Fruit fly (Drosophila melanogaster): ENCODE measurements around the gene CG7953.

CG7953 gene

DNA sequence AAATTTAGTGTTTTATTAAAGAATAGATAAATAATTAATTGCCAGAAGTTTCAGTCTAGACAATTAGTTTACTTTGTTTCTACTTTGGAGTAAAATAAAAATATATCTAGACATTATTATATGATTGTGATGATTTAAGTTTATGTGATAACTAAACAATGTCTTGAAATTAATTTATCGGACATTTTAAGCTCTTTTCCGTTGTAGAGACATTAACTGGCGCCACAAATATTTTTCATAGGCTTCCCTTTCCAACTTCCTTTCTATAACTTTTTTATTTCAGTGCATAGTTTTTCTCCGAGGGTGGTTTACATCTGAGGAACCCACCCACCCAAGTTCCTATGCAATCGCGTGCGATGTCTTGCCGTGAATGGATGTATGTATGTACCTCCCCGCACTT, 29.0 kb downstream of the CG7953 start:
- TF ChIP-seq acj6 (GFP tag; optimal IDR thresholded peaks at IDR 0.05), result no peak
- peak; percentile 3 for TF ChIP-seq OdsH (GFP tag; optimal IDR thresholded peaks at IDR 0.05)
- peak; percentile 4 for TF ChIP-seq esn (GFP tag; optimal IDR thresholded peaks at IDR 0.05)
- peak; percentile 46 for TF ChIP-seq Eip78C (GFP tag)

DNA sequence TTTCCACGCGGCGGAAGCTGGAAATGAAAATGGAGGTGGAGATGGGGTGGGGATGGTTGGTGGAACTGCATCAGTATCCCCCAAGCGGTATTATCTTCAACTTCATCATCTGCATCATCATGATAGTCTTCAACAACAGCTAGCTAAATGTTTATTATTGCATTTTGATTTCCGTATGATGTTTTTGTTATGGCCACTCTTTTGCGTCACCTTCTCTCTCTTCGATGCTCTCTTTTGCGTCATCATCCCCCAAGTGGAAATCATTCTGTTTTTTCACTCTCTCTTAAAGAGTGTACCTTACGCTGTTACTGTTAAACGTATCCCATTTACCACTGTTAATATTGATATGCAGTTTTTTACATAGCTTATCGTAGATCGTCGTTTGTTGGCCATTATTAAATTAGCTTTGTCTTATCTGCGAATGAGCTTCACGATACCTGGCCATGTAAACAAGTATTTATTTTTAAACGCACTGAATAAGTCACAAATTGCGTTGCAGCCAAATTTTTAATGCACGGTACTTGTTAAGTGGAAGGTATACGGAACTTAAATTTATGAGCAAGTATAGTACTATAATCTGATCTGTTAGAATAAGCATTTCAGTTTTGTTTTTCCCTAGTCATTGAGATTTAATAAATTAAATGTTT, 30.3 kb downstream of the CG7953 start:
- TF ChIP-seq net (GFP tag; optimal IDR thresholded peaks at IDR 0.05), result no peak
- TF ChIP-seq Eip78C (GFP tag), result peak; percentile 81
- peak; percentile 3 for TF ChIP-seq vri (GFP tag; optimal IDR thresholded peaks at IDR 0.05)

DNA sequence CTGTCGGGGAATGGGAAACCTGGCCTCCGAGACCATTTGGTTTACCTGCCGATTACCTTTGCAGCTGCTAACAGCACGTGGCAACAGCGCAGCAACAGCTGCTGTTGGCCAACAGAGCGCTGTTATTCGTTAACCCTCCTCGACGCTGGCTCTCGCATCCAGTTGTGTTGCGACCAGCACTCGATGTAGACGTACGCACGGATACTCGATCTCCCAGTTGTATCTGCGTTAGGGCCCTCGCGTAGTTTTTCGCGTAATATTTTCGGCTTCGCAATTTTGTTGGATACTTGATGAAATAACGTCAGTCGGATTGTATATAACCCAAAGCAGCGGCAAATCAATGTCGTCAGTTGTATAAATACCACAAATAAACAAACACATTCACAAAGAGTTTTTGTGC, 31.1 kb downstream of the CG7953 start:
- TF ChIP-seq svp (GFP tag) (peak; percentile 44), CG8319 (GFP tag; optimal IDR thresholded peaks at IDR 0.05) (no peak), CG3919 (GFP tag; optimal IDR thresholded peaks at IDR 0.05) (peak; percentile 35), fkh (GFP tag; optimal IDR thresholded peaks at IDR 0.05) (peak; percentile 48), CG6854 (GFP tag; optimal IDR thresholded peaks at IDR 0.05) (peak; percentile 43), CG6276 (GFP tag; optimal IDR thresholded peaks at IDR 0.05) (peak; percentile 6), eg (GFP tag; IDR thresholded peaks at IDR 0.05) (peak; percentile 64; the same call in 2 of the 3 replicates), Hr4 (GFP tag; optimal IDR thresholded peaks at IDR 0.05) (no peak), net (GFP tag; optimal IDR thresholded peaks at IDR 0.05) (peak; percentile 7), Sox102F (GFP tag; optimal IDR thresholded peaks at IDR 0.05) (peak; percentile 3), CG11762 (GFP tag; optimal IDR thresholded peaks at IDR 0.05; ENCODE audit: insufficient read depth) (no peak), CG9139 (GFP tag; optimal IDR thresholded peaks at IDR 0.05) (peak; percentile 17), topi (GFP tag; optimal IDR thresholded peaks at IDR 0.05) (no peak), ss (GFP tag; optimal IDR thresholded peaks at IDR 0.05) (peak; percentile 12 to 25), Gug (GFP tag; IDR thresholded peaks at IDR 0.05) (peak; percentile 26; the same call in 1 of the 2 replicates), esn (GFP tag; optimal IDR thresholded peaks at IDR 0.05) (peak; percentile 12), CG6163 (GFP tag; IDR thresholded peaks at IDR 0.05) (peak; percentile 41; the same call in 2 of the 3 replicates), cyc (GFP tag; optimal IDR thresholded peaks at IDR 0.05) (no peak), CG16779 (tag; optimal IDR thresholded peaks at IDR 0.05) (peak; percentile 30), CG7368 (GFP tag; optimal IDR thresholded peaks at IDR 0.05) (peak; percentile 18), dsx (GFP tag; optimal IDR thresholded peaks at IDR 0.05; ENCODE audit: poor library complexity, severe bottlenecking) (peak; percentile 39), vri (GFP tag; optimal IDR thresholded peaks at IDR 0.05) (peak; percentile 71)

DNA sequence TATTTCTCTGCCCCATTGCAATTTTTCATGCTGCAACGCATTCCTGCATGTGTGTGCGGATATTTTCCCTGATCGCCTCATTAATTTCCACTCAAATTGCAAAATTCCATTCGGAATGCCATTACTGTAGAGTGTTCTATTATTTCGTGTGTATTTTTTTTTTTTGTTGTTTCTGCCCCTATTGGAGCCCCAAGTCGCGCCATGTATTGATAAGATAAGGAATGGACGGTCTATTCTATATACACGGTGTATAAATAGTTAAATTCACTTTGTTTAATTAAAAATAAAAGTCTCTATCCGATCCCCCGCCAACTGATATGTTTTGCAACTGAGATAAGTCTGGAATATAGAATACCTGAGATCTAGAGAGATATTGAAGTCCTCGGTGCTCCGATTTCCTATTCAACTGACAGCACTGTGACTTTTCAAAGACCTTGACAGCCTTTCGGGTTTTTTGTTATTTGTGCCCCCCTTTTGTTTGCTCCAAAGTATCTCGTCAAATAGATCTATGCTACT, 33.7 kb downstream of the CG7953 start:
- TF ChIP-seq svp (GFP tag), result peak; percentile 74
- peak; percentile 20 for TF ChIP-seq Eip93F (GFP tag; optimal IDR thresholded peaks at IDR 0.05)
- TF ChIP-seq CG6854 (GFP tag; optimal IDR thresholded peaks at IDR 0.05), result no peak

DNA sequence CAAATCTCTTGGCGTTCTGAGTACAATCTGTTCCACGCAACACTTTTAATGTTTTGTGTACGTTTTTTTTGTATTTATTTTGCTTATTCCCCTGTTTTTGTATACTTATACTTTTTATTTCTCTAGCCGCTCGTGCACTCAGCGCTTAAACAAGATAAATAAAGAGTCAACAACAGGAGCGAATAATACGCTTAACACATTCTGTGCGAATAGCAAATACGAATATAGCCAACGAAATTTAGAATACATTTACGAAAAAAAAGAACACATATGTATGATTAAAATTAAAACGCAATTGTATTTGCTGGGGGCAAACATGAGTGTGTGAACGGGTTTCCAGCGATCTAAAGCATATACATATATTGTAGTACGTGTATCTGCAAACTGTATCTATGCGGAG, 34.2 kb downstream of the CG7953 start:
- TF ChIP-seq CG6808 (GFP tag; optimal IDR thresholded peaks at IDR 0.05), result no peak
- no peak for TF ChIP-seq spab (GFP tag; optimal IDR thresholded peaks at IDR 0.05)
- TF ChIP-seq CG10631 (GFP tag; optimal IDR thresholded peaks at IDR 0.05), result no peak
- no peak for TF ChIP-seq CG6163 (GFP tag; IDR thresholded peaks at IDR 0.05)
- TF ChIP-seq CG32006 (GFP tag; optimal IDR thresholded peaks at IDR 0.05), result no peak
- peak; percentile 17 for TF ChIP-seq esn (GFP tag; optimal IDR thresholded peaks at IDR 0.05)
- no peak for TF ChIP-seq CG7368 (GFP tag; optimal IDR thresholded peaks at IDR 0.05)
- no peak for TF ChIP-seq Hr39 (GFP tag; optimal IDR thresholded peaks at IDR 0.05)
- TF ChIP-seq acj6 (GFP tag; optimal IDR thresholded peaks at IDR 0.05), result no peak
- TF ChIP-seq net (GFP tag; optimal IDR thresholded peaks at IDR 0.05), result no peak
- no peak for TF ChIP-seq Ets21C (GFP tag; optimal IDR thresholded peaks at IDR 0.05)
- no peak for TF ChIP-seq CG31627 (GFP tag; optimal IDR thresholded peaks at IDR 0.05)
- TF ChIP-seq CG16779 (tag; optimal IDR thresholded peaks at IDR 0.05), result no peak
- peak; percentile 49 for TF ChIP-seq svp (GFP tag)
- no peak for TF ChIP-seq salr (GFP tag; optimal IDR thresholded peaks at IDR 0.05)
- TF ChIP-seq lz (GFP tag; optimal IDR thresholded peaks at IDR 0.05), result no peak
- no peak for TF ChIP-seq CG10669 (GFP tag; optimal IDR thresholded peaks at IDR 0.05)
- TF ChIP-seq Sox14 (GFP tag; optimal IDR thresholded peaks at IDR 0.05), result no peak
- no peak for TF ChIP-seq CG3919 (GFP tag; optimal IDR thresholded peaks at IDR 0.05)
- 0 out of 3 replicates have a peak, but pooled peaks have one; percentile 10 for TF ChIP-seq eg (GFP tag; IDR thresholded peaks at IDR 0.05)
- TF ChIP-seq Blimp-1 (GFP tag; optimal IDR thresholded peaks at IDR 0.05), result no peak
- no peak for TF ChIP-seq dsx (GFP tag; optimal IDR thresholded peaks at IDR 0.05; ENCODE audit: poor library complexity, severe bottlenecking)
- TF ChIP-seq dac (GFP tag; optimal IDR thresholded peaks at IDR 0.05), result no peak
- peak; percentile 89 for TF ChIP-seq fkh (GFP tag; optimal IDR thresholded peaks at IDR 0.05)
- TF ChIP-seq CG6792 (GFP tag; optimal IDR thresholded peaks at IDR 0.05), result no peak
- no peak for TF ChIP-seq CG3032 (tag; optimal IDR thresholded peaks at IDR 0.05)

Measured in whole organism, prepupa.